Worm (Caenorhabditis elegans): ENCODE data around the gene rfip-1.
A peak's percentile ranks its signal among the peaks of the same experiment; 100 is the strongest.

ce11 chrII:5873564-5874070 lies 10.7 kb upstream of the rfip-1 start, which contains the start of gene tex-2:
- TF ChIP-seq ama-1 (optimal IDR thresholded peaks at IDR 0.05) (peak; percentile 40), elt-2 (tag; optimal IDR thresholded peaks at IDR 0.05) (peak; percentile 93), nhr-77 (tag; optimal IDR thresholded peaks at IDR 0.05) (no peak), jun-1 (tag; optimal IDR thresholded peaks at IDR 0.05) (no peak), nhr-12 (tag; optimal IDR thresholded peaks at IDR 0.05) (no peak), unc-62 (GFP tag; optimal IDR thresholded peaks at IDR 0.05) (no peak), ceh-9 (tag; optimal IDR thresholded peaks at IDR 0.05) (no peak), nfya-1 (tag; optimal IDR thresholded peaks at IDR 0.05; ENCODE audit: insufficient read depth) (peak; percentile 28), zag-1 (tag; optimal IDR thresholded peaks at IDR 0.05) (no peak), daf-12 (tag; optimal IDR thresholded peaks at IDR 0.05) (no peak)
